Worm (Caenorhabditis elegans): Measurements from ENCODE around the gene C49C8.5.

DNA sequence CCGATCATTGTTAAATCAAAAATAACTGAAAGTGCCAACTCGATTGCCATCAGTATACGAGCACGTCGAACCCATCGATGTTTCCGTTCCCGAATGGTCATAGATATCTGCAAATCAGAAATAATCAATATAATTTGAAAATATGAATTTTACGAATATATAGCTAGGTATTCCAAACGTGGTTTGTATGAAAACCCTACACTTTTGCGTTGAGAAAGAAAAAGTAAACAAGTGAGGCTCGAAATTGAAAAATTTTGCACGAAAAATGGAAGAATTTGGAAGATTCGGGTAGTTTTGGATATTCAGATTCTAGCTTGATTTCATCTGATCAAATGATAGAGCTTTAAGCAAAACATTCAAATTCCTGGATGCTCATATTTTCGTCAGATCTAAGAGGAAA is 14.7 kb downstream of the C49C8.5 start, which contains the start of gene F42A9.9:
- TF ChIP-seq C04F5.9 (tag; optimal IDR thresholded peaks at IDR 0.05) (no peak), unc-130 (tag; optimal IDR thresholded peaks at IDR 0.05) (no peak), elt-2 (tag; optimal IDR thresholded peaks at IDR 0.05) (no peak), pqm-1 (tag; optimal IDR thresholded peaks at IDR 0.05) (no peak), zag-1 (tag; optimal IDR thresholded peaks at IDR 0.05) (no peak), mdl-1 (tag; optimal IDR thresholded peaks at IDR 0.05) (no peak), snpc-4 (tag; optimal IDR thresholded peaks at IDR 0.05) (no peak), blmp-1 (tag; optimal IDR thresholded peaks at IDR 0.05) (no peak)

Data from whole organism, L1 larva.